Worm (Caenorhabditis elegans) whole organism, early embryonic: ENCODE results near the gene ceh-37.

Experiments
- B0310.2 ChIP-seq: sonication (generic microtip); optimal IDR thresholded peaks from 2 replicates; lab custom pipeline; 2016; ENCODE audit warnings: mild to moderate bottlenecking, missing genetic modification characterization, missing compliant biosample characterization
- aly-1 ChIP-seq: sonication (generic microtip); optimal IDR thresholded peaks from 2 replicates; lab custom pipeline; 2016; ENCODE audit warnings: missing genetic modification characterization, missing compliant biosample characterization
- ama-1 ChIP-seq: fragments of 150-350 bp; optimal IDR thresholded peaks from 2 replicates; lab custom pipeline; 2014
- hmg-4 ChIP-seq: fragments of 200-800 bp; sonication (Bioruptor generic); optimal IDR thresholded peaks from 2 replicates; lab custom pipeline; 2018; ENCODE audit warnings: mild to moderate bottlenecking, missing genetic modification characterization, missing compliant biosample characterization
- hnd-1 ChIP-seq: sonication (generic microtip); optimal IDR thresholded peaks from 2 replicates; lab custom pipeline; 2016; ENCODE audit warnings: missing genetic modification characterization, missing compliant biosample characterization
- sea-1 ChIP-seq: fragments of 200-800 bp; sonication (Bioruptor generic); conservative IDR thresholded peaks from 2 replicates; pipeline ENCODE4 v1.3.6; 2022; ENCODE audit warnings: missing genetic modification characterization, missing compliant biosample characterization
- tbx-11 ChIP-seq: fragments of 200-800 bp; sonication (Bioruptor generic); IDR thresholded peaks from 2 replicates; pipeline ENCODE4 v1.3.6; 2022; ENCODE audit warnings: missing genetic modification characterization, missing compliant biosample characterization
- tbx-37 ChIP-seq: fragments of 200-800 bp; sonication (Bioruptor generic); conservative IDR thresholded peaks from 2 replicates; pipeline ENCODE4 v1.3.6; 2022; ENCODE audit warnings: missing genetic modification reagents, missing genetic modification characterization, missing compliant biosample characterization

DNA sequence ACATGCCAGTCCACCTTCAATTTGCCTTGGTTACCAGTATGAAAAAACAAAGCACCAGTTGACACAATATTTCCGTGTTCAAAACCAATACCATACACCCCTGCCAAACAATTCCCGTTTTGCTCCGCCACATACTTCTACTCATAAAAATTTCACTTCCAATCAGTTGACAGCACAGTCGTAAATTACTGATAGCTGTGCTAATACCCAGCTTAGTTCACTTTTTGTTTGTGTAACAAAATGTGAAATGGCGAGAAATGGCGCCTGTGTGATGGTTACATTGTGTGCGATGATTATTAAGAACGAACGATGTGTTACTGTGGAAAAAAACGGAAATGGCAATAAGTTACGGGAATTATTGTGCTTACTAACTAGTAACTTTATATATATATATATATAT is 1.5 kb downstream of the ceh-37 start:
- TF ChIP-seq ama-1 (lab: Kevin White, UChicago) (no peak), hnd-1 (no peak), hmg-4 (no peak), tbx-11 (no peak), sea-1 (no peak), aly-1 (no peak), B0310.2 (tag; lab: Kevin White, UChicago) (no peak), tbx-37 (no peak)
